Fruit fly (Drosophila melanogaster): ENCODE results near the gene CG11597.

DNA sequence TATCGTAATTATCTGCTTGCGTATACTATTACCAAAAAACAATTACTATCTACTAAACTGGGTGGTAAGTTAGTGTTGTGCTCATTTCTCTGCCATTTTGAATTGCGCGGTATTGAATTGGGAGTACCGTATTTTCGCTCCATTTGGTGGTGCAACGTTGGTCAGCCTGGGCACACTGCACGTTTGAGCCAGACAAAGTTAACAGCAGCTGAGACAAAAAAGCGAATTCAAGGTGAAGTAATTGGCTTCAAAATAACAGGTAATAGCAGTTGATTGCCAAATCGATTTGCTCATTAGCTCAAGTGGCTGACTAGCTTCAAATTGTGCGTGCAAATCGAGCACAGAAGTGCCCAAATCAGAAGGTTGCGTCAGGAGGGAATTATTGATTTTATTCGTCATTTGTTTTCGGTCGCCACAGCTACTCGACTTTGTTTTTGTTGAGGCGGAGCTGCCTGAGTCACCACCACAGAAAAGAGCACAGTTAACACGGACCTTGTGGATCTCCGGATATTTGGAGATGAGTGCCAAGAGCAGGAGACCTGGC lies 26.6 kb downstream of the CG11597 start, which contains the start of gene Klp68D:
- TF ChIP-seq Sp1 (GFP tag; optimal IDR thresholded peaks at IDR 0.05) (no peak), Abd-B (GFP tag; optimal IDR thresholded peaks at IDR 0.05) (no peak), GATAd (GFP tag; optimal IDR thresholded peaks at IDR 0.05) (no peak), br (GFP tag; optimal IDR thresholded peaks at IDR 0.05) (no peak), dmrt93B (GFP tag; optimal IDR thresholded peaks at IDR 0.05) (no peak), CG9705 (GFP tag; optimal IDR thresholded peaks at IDR 0.05) (no peak), h (GFP tag; optimal IDR thresholded peaks at IDR 0.05) (no peak), psq (GFP tag; optimal IDR thresholded peaks at IDR 0.05) (no peak), Rel (GFP tag; optimal IDR thresholded peaks at IDR 0.05) (no peak), Rel (tag; optimal IDR thresholded peaks at IDR 0.05) (no peak), tai (GFP tag; optimal IDR thresholded peaks at IDR 0.05) (no peak), ey (GFP tag; optimal IDR thresholded peaks at IDR 0.05) (no peak), dsf (GFP tag; optimal IDR thresholded peaks at IDR 0.05; ENCODE audit: borderline replicate concordance) (no peak), Myc (optimal IDR thresholded peaks at IDR 0.05) (no peak), fru (GFP tag; optimal IDR thresholded peaks at IDR 0.05) (no peak)
